Fruit fly (Drosophila melanogaster): ENCODE results near the gene bora.

bora gene

DNA sequence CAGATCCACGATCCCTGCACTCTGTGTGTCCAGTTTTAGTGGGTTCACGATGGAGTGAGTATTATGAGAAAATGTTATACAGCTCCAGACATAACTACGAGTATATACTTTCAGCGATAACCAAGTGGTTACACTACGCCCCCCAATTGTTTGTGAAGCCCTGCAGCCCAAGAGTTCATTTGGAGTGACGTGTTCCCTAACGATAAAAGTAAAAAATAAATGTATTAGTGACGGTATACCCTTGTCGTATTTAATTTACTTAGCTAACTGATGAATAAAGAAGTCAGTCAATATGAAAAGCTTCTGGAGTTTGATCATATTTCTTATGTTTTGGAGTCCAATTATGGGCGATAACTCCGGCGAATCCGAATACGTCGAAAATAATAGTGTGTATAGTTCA is 15.3 kb upstream of the bora start, which contains the start of gene CG18231:
TSS of gene CG18231 (plus strand) at position 301 of the 400 bp plus-strand sequence.
- no peak for TF ChIP-seq Smox (GFP tag; optimal IDR thresholded peaks at IDR 0.05)

DNA sequence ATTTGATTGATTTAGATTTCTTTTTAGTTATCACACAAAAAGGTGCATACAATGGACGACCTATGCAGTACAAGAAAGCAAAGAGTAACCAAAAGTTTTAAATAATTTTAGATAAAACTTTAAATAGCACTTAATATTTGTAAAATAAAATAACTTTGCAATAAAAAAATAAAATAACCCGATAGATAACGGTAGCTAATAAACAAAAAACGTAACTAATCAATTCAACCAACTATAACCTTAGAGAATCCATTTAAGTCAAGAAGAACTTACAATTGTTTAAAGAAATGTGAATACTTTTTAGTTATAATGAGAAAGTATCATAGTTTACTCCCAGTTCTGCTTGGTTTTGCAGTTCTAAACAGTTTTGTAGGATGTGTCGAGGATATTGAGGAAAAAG is 13.2 kb upstream of the bora start, which contains the start of gene CG32201:
TSS of gene CG32201 (plus strand) at position 301 of the 400 bp plus-strand sequence.
- TF ChIP-seq CG7368 (GFP tag; optimal IDR thresholded peaks at IDR 0.05) (no peak), fd85E (GFP tag; optimal IDR thresholded peaks at IDR 0.05) (no peak), CG31627 (GFP tag; optimal IDR thresholded peaks at IDR 0.05) (no peak), CG3919 (GFP tag; optimal IDR thresholded peaks at IDR 0.05) (no peak)

DNA sequence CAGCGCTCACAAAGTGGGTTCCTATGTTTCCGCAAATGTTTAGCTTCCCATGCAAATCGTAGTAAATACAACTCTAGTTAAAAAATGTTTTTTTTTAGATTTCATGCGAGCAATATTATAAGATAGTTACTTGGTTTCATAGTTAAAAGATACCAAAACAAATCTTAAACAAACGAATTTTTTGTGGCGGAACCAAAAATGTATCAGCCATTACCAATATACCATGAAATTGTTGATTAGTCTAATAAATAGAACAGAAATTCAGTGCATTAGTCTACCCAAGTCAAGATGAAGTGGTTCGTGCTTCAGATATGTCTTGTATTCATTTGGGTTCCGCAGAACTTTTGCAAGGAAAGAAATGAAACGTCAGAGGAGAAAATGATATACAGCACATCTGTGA is 10.9 kb upstream of the bora start, which contains the start of gene CG32199:
TSS of gene CG32199 (plus strand) at position 301 of the 400 bp plus-strand sequence.
- TF ChIP-seq fd85E (GFP tag; optimal IDR thresholded peaks at IDR 0.05), result no peak

DNA sequence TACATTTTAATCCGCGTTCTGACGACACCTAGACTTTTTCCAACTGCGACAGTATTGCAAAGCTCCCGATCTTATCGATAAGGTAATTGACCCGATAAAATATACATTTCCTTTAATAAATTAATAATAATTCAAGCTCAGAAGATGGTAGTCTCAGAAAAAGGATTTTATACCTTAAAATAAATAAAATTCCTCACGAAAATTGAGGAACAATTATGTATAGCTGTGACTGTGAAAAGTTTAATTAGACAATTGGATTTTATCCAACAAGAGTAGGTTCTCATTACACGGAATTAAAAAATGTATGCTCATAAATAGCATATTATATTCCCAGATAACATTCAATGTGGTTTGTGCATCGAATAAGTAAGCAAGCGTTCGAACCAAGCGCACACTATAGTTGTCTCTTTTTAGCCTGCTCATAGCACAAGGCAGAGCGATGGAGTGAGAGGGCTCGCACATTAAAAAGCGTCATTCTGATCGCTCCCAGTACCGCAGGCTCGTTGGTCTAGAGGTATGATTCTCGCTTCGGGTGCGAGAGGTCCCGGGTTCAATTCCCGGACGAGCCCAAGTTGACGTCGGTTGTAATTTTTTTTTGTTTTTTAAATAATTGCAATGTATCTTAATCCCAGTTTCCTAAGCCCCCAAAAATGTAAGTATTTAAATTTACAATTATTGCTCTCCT is 4.5 kb upstream of the bora start, which contains the start of the genes CG13380 and CG4174:
TSS of gene CG13380 (minus strand) at position 51 of the 685 bp plus-strand sequence.
TSS of gene CG4174 (minus strand) at position 51 of the 685 bp plus-strand sequence.
- no peak for TF ChIP-seq Sox102F (GFP tag; optimal IDR thresholded peaks at IDR 0.05)
- peak; percentile 67 for TF ChIP-seq svp (GFP tag)

DNA sequence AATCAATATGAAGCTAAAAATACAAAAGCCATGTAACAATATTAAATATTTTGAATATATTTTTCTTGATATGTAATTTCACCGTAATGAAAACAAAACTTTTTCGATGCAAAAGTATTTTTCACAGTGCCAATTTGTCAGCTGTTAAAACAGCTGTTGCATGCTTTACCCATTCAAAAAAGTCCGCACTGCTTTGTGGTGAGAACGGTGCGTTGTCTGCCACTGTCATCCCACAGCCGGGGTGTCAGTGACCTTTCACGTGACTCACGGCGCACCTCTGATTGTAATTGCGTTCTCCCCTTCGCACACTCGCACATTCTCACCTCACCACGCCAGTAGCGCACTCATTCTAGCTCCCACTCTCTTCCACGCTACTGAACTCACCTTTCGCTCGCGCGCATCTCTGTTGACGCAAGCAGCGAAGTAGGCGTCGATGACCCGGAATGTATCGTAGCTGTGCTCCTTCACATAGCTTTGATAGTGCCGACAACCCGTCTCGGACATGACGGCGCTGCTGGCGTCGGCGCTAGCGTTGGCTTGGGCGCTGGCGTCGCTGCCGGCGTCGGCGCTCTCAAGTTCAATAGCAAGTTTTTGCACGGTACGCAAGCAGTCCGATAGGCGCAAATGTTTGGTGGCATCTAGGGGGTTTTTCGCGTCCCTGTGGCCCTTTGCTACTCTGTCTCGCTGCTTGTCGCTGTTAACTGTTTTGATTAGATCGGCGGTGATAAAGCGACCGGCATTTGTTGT is 1.3 kb upstream of the bora start:
- TF ChIP-seq CG6808 (GFP tag; optimal IDR thresholded peaks at IDR 0.05) (peak; percentile 3), CG31627 (GFP tag; optimal IDR thresholded peaks at IDR 0.05) (peak; percentile 19), CG15336 (GFP tag; IDR thresholded peaks at IDR 0.05) (peak; percentile 64), ss (GFP tag; optimal IDR thresholded peaks at IDR 0.05) (peak in 1 of 2 experiments; percentile 6), Eip93F (GFP tag; optimal IDR thresholded peaks at IDR 0.05) (peak; percentile 58), CG34406 (GFP tag; optimal IDR thresholded peaks at IDR 0.05) (peak; percentile 17), achi (GFP tag; optimal IDR thresholded peaks at IDR 0.05) (peak; percentile 44), dsx (GFP tag; optimal IDR thresholded peaks at IDR 0.05; ENCODE audit: poor library complexity, severe bottlenecking) (no peak), Hr39 (GFP tag; optimal IDR thresholded peaks at IDR 0.05) (peak; percentile 8), svp (GFP tag) (peak; percentile 96), CG10631 (GFP tag; optimal IDR thresholded peaks at IDR 0.05) (peak; percentile 9), spab (GFP tag; optimal IDR thresholded peaks at IDR 0.05) (no peak), CG4318 (GFP tag; optimal IDR thresholded peaks at IDR 0.05) (no peak), Blimp-1 (GFP tag; optimal IDR thresholded peaks at IDR 0.05) (peak; percentile 4), vri (GFP tag; optimal IDR thresholded peaks at IDR 0.05) (peak; percentile 44), Sox14 (GFP tag; optimal IDR thresholded peaks at IDR 0.05) (no peak), CG1621 (tag; optimal IDR thresholded peaks at IDR 0.05) (peak; percentile 63), acj6 (GFP tag; optimal IDR thresholded peaks at IDR 0.05) (peak; percentile 48), cyc (GFP tag; optimal IDR thresholded peaks at IDR 0.05) (peak; percentile 38), CG8319 (GFP tag; optimal IDR thresholded peaks at IDR 0.05) (no peak), OdsH (GFP tag; optimal IDR thresholded peaks at IDR 0.05) (peak; percentile 51), CG8119 (GFP tag; IDR thresholded peaks at IDR 0.05) (no peak), Sox102F (GFP tag; optimal IDR thresholded peaks at IDR 0.05) (peak; percentile 46), CG11902 (GFP tag; optimal IDR thresholded peaks at IDR 0.05) (peak; percentile 9), lz (GFP tag; optimal IDR thresholded peaks at IDR 0.05) (peak; percentile 60), CG6792 (GFP tag; optimal IDR thresholded peaks at IDR 0.05) (peak; percentile 54), CG6854 (GFP tag; optimal IDR thresholded peaks at IDR 0.05) (no peak), eg (GFP tag; IDR thresholded peaks at IDR 0.05) (peak; percentile 31; the same call in 2 of the 3 replicates), Hr38 (GFP tag; optimal IDR thresholded peaks at IDR 0.05) (no peak), Hr4 (GFP tag; optimal IDR thresholded peaks at IDR 0.05) (peak; percentile 35), Lpt (GFP tag; optimal IDR thresholded peaks at IDR 0.05) (peak; percentile 27), CG6163 (GFP tag; IDR thresholded peaks at IDR 0.05) (peak; percentile 22; the same call in 1 of the 3 replicates), Eip78C (GFP tag) (peak; percentile 67), esn (GFP tag; optimal IDR thresholded peaks at IDR 0.05) (peak; percentile 59), Ets21C (GFP tag; optimal IDR thresholded peaks at IDR 0.05) (peak; percentile 26), Smox (GFP tag; optimal IDR thresholded peaks at IDR 0.05) (peak; percentile 54), CG3032 (tag; optimal IDR thresholded peaks at IDR 0.05) (no peak)
